Fruit fly (Drosophila melanogaster) whole organism: ENCODE results near the gene CG3526.

Experiments used
- CG8478 ChIP-seq: fragments of >200 bp; optimal IDR thresholded peaks from 2 replicates; lab custom pipeline; 2018; ENCODE audit warnings: inconsistent platforms
- psq ChIP-seq: fragments of >200 bp; optimal IDR thresholded peaks from 2 replicates; lab custom pipeline; 2017
- usp ChIP-seq: fragments of >200 bp; optimal IDR thresholded peaks from 2 replicates; lab custom pipeline; 2017; ENCODE audit warnings: missing biosample characterization, missing genetic modification characterization, mixed read lengths

DNA sequence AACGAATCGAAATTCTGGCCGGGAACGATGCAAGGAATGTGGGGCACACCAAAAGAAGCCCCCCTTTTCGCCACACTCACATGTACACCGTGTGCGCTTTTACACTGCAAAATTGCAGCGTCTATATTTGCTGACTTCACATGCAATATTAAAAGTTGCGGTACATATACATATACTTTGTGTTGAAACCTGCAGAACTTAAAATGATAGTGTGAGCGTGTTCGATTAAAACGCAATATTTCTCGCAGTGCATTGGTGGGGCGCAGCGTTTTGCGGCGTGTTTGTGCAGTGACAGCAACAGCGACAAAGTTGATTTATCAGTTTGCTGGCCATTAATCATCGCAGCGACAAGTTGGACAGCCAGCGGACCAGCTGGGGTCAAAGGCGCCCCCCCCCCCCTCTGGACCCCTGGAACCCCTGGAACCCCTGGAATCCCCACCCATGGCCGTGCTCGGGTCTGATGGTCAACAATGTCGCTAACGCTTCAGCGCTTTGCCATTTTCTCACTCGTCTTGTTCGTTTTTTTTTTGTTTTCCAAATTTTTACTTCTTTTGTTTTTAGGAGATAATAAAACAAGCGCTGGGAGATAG is 16.6 kb downstream of the CG3526 start:
- no peak for TF ChIP-seq psq (lab: Kevin White, UChicago)
- TF ChIP-seq CG8478: no peak
- TF ChIP-seq usp: no peak
